Worm (Caenorhabditis elegans): Measurements from ENCODE around the gene him-18.

The him-18 gene

ce11 chrIII:4708909-4709308 lies 6.1 kb downstream of the him-18 start, which contains the start of gene T04A8.18:
TSS of gene T04A8.18 (plus strand) at chrIII:4709209.
- no peak for TF ChIP-seq F10B5.3 (tag; optimal IDR thresholded peaks at IDR 0.05)
- no peak for TF ChIP-seq daf-12 (tag; optimal IDR thresholded peaks at IDR 0.05)
- TF ChIP-seq nhr-77 (tag; optimal IDR thresholded peaks at IDR 0.05): no peak
- no peak for TF ChIP-seq lin-1 (GFP tag; IDR thresholded peaks at IDR 0.05)
- no peak for TF ChIP-seq lin-13 (GFP tag; optimal IDR thresholded peaks at IDR 0.05)
- no peak for TF ChIP-seq nhr-48 (tag; optimal IDR thresholded peaks at IDR 0.05)
- TF ChIP-seq lir-3 (tag; optimal IDR thresholded peaks at IDR 0.05): no peak
- TF ChIP-seq daf-8 (GFP tag; IDR thresholded peaks at IDR 0.05): no peak
- no peak for TF ChIP-seq jun-1 (tag; optimal IDR thresholded peaks at IDR 0.05)
- no peak for TF ChIP-seq nhr-237 (tag; optimal IDR thresholded peaks at IDR 0.05)
- TF ChIP-seq mxl-3 (GFP tag; optimal IDR thresholded peaks at IDR 0.05): no peak
- no peak for TF ChIP-seq unc-62 (GFP tag; optimal IDR thresholded peaks at IDR 0.05 in 1 of 2)
- TF ChIP-seq unc-62 (tag; optimal IDR thresholded peaks at IDR 0.05): no peak
- TF ChIP-seq gei-8 (GFP tag; optimal IDR thresholded peaks at IDR 0.05): no peak
- TF ChIP-seq lin-29 (GFP tag; IDR thresholded peaks at IDR 0.05): no peak
- TF ChIP-seq set-16 (GFP tag; IDR thresholded peaks at IDR 0.05): no peak
- TF ChIP-seq aha-1 (tag): no peak

ce11 chrIII:4706678-4707077 lies 8.3 kb downstream of the him-18 start, which contains the start of gene T04A8.13:
TSS of gene T04A8.13 (plus strand) at chrIII:4706978.
- TF ChIP-seq duxl-1 (tag; optimal IDR thresholded peaks at IDR 0.05; ENCODE audit: poor library complexity): no peak
- no peak for TF ChIP-seq nhr-25 (tag; optimal IDR thresholded peaks at IDR 0.05; ENCODE audit: borderline replicate concordance, insufficient read depth)
- TF ChIP-seq T26A8.4 (GFP tag; IDR thresholded peaks at IDR 0.05): no peak
- no peak for TF ChIP-seq snpc-4 (tag; optimal IDR thresholded peaks at IDR 0.05)
- TF ChIP-seq mdl-1 (tag; optimal IDR thresholded peaks at IDR 0.05): no peak
- no peak for TF ChIP-seq madf-5 (GFP tag; IDR thresholded peaks at IDR 0.05)
- TF ChIP-seq ces-1 (GFP tag; optimal IDR thresholded peaks at IDR 0.05): no peak
- TF ChIP-seq hlh-30 (tag; optimal IDR thresholded peaks at IDR 0.05; ENCODE audit: insufficient read depth): no peak

- TF ChIP-seq cey-2 (tag; optimal IDR thresholded peaks at IDR 0.05; ENCODE audit: borderline replicate concordance, insufficient read depth) (no peak), dmd-6 (GFP tag; IDR thresholded peaks at IDR 0.05) (no peak), mxl-2 (GFP tag; conservative IDR thresholded peaks at IDR 0.05) (no peak), T26A8.4 (GFP tag; IDR thresholded peaks at IDR 0.05) (no peak), nhr-28 (tag; optimal IDR thresholded peaks at IDR 0.05) (no peak), lin-39 (tag; optimal IDR thresholded peaks at IDR 0.05) (no peak), hlh-30 (tag; optimal IDR thresholded peaks at IDR 0.05; ENCODE audit: insufficient read depth) (no peak), unc-62 (GFP tag; optimal IDR thresholded peaks at IDR 0.05 in 1 of 2) (peak in 1 of 2 experiments; percentile 5), unc-62 (tag; optimal IDR thresholded peaks at IDR 0.05) (no peak)
These were observed 9.8 kb downstream of the him-18 start, which contains the start of gene pgap-2 for ce11 chrIII:4705207-4705606. TSS of gene pgap-2 (plus strand) at chrIII:4705507.

ce11 chrIII:4703932-4704454 lies 11.0 kb downstream of the him-18 start, which contains the start of the genes clp-2 and mrpl-16:
TSS of gene clp-2 (minus strand) at chrIII:4704025.
TSS of gene mrpl-16 (plus strand) at chrIII:4704404.
- TF ChIP-seq unc-39 (tag; optimal IDR thresholded peaks at IDR 0.05) (no peak), hmg-1.1 (GFP tag; IDR thresholded peaks at IDR 0.05) (no peak), zip-2 (tag; optimal IDR thresholded peaks at IDR 0.05) (no peak), dpl-1 (GFP tag; optimal IDR thresholded peaks at IDR 0.05) (peak; percentile 22), skn-1 (tag; optimal IDR thresholded peaks at IDR 0.05) (no peak), mdl-1 (tag; optimal IDR thresholded peaks at IDR 0.05) (no peak), php-3 (GFP tag; IDR thresholded peaks at IDR 0.05) (no peak), lsy-2 (tag; optimal IDR thresholded peaks at IDR 0.05) (peak in 1 of 2 experiments; percentile 55), attf-4 (tag; optimal IDR thresholded peaks at IDR 0.05) (no peak), F10B5.3 (tag; optimal IDR thresholded peaks at IDR 0.05) (no peak), madf-5 (GFP tag; IDR thresholded peaks at IDR 0.05) (no peak), nhr-25 (tag; optimal IDR thresholded peaks at IDR 0.05; ENCODE audit: borderline replicate concordance, insufficient read depth) (no peak), mes-2 (tag; optimal IDR thresholded peaks at IDR 0.05; ENCODE audit: poor library complexity, severe bottlenecking) (peak; percentile 72), ztf-7 (tag; optimal IDR thresholded peaks at IDR 0.05) (no peak), lin-38 (GFP tag; IDR thresholded peaks at IDR 0.05) (peak; percentile 82), Y48G9A.11 (GFP tag; IDR thresholded peaks at IDR 0.05) (no peak), nhr-237 (tag; optimal IDR thresholded peaks at IDR 0.05) (no peak), ZK546.5 (tag; optimal IDR thresholded peaks at IDR 0.05) (no peak), aha-1 (tag) (peak; percentile 33), F37D6.2 (tag; optimal IDR thresholded peaks at IDR 0.05) (no peak), lin-13 (GFP tag; optimal IDR thresholded peaks at IDR 0.05) (no peak), nhr-28 (tag; optimal IDR thresholded peaks at IDR 0.05) (peak; percentile 2), egl-27 (tag; optimal IDR thresholded peaks at IDR 0.05) (no peak), ama-1 (optimal IDR thresholded peaks at IDR 0.05) (no peak)

Measured in whole organism, L4 larva.